Worm (Caenorhabditis elegans): Measurements from ENCODE around the gene rpoa-12.

ce11 chrV:14432259-14432658, 9.2 kb upstream of the rpoa-12 start, which contains the start of gene egl-1:
- TF ChIP-seq snpc-4 (tag; optimal IDR thresholded peaks at IDR 0.05) (no peak), nhr-237 (tag; optimal IDR thresholded peaks at IDR 0.05) (no peak), egl-27 (tag; optimal IDR thresholded peaks at IDR 0.05) (no peak), ama-1 (optimal IDR thresholded peaks at IDR 0.05) (no peak), blmp-1 (tag; optimal IDR thresholded peaks at IDR 0.05; ENCODE audit: insufficient read depth) (no peak), fos-1 (tag; optimal IDR thresholded peaks at IDR 0.05) (no peak)

Measured in whole organism, L2 larva.